Fruit fly (Drosophila melanogaster) whole organism, larva: ENCODE results near the gene Dph5.

Experiments
- noc ChIP-seq: fragments of 200-800 bp; sonication (Bioruptor generic); optimal IDR thresholded peaks from 3 replicates; lab custom pipeline; 2019; ENCODE audit warnings: missing biosample characterization, mild to moderate bottlenecking, missing genetic modification characterization, moderate library complexity

Dph5 gene

DNA sequence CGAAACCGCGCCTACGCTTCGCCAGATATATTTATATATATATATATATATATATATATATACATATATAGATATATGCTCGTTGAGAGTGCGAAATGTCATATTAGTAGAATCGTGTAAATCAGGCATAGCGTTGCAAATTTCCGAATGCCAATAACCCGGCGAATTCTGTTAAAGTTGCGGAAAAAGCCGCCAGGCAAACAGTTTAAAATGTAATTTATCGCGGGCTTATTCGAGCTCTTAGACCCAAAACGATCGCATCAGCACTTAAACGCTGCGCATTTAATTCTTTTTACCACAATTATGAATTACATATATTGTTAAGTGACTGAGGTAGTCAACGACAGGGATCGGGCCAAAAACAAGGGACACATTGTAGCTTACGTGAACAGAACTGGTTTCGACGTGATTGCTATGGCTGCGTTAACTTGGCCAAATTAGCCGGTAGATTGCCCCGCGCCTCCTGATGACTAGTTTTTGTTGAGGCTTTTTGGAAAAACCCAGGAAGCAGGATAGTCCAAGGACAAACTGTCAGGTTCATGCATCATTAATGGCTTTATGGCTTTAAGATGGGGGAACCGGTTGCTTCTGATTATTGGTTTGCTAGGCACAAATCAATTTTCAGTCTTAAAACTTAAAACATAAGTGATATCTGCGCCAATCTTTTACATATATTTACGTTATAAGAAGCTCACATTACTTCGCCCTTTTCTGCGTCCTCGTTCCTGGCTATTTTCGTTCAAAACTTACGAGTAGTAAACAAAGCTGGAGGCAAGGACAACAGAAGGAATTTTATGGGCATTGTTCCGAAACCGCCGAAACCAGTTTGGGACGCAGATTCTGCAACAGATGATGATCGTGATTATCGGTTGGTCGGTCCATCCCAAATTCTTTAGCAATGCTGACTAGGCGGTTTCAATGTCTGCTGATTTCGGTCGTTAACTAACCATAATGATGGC, 48.8 kb downstream of the Dph5 start:
- TF ChIP-seq noc (tag; lab: Kevin White, UChicago) = no peak
